Fruit fly (Drosophila melanogaster): Measurements from ENCODE around the gene CG32686.

CG32686 gene

DNA sequence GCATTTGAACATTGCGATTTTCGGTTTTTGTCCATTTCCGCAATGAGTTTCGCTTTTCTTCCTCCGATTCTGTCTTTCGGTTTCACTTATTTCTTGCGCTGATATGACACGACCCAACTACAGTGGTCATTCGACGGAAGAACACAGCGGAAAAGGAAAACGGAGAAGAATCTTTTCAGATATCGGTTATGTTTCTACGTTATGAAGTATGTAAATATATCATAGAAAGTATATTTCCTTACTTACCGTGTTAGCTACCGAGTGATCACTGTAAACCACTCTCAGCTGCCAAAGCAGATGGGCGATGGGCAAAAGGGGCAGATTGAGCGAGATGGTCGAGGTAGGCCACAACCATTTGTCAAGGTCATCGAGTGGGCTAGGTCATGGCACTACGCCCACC is 12.6 kb upstream of the CG32686 start (continued):
- TF ChIP-seq CG11902 (GFP tag; optimal IDR thresholded peaks at IDR 0.05) (peak; percentile 51), Smox (GFP tag; optimal IDR thresholded peaks at IDR 0.05) (peak; percentile 48), eg (GFP tag; IDR thresholded peaks at IDR 0.05) (peak; percentile 67; the same call in 2 of the 3 replicates), fd85E (GFP tag; optimal IDR thresholded peaks at IDR 0.05) (no peak), CG32006 (GFP tag; optimal IDR thresholded peaks at IDR 0.05) (peak; percentile 50), OdsH (GFP tag; optimal IDR thresholded peaks at IDR 0.05) (peak; percentile 49), svp (GFP tag) (peak; percentile 84), vri (GFP tag; optimal IDR thresholded peaks at IDR 0.05) (peak; percentile 23), Lpt (GFP tag; optimal IDR thresholded peaks at IDR 0.05) (no peak), esn (GFP tag; optimal IDR thresholded peaks at IDR 0.05) (peak; percentile 39), CG6854 (GFP tag; optimal IDR thresholded peaks at IDR 0.05) (no peak), cyc (GFP tag; optimal IDR thresholded peaks at IDR 0.05) (peak; percentile 71), salr (GFP tag; optimal IDR thresholded peaks at IDR 0.05) (no peak), CG1621 (tag; optimal IDR thresholded peaks at IDR 0.05) (no peak), lz (GFP tag; optimal IDR thresholded peaks at IDR 0.05) (peak; percentile 48), Eip93F (GFP tag; optimal IDR thresholded peaks at IDR 0.05) (no peak), Ets21C (GFP tag; optimal IDR thresholded peaks at IDR 0.05) (peak; percentile 47), Sox102F (GFP tag; optimal IDR thresholded peaks at IDR 0.05) (peak; percentile 58), Ets96B (tag; optimal IDR thresholded peaks at IDR 0.05) (peak; percentile 19), CG3032 (tag; optimal IDR thresholded peaks at IDR 0.05) (no peak), CG7368 (GFP tag; optimal IDR thresholded peaks at IDR 0.05) (peak; percentile 23), net (GFP tag; optimal IDR thresholded peaks at IDR 0.05) (peak; percentile 25), CG11762 (GFP tag; optimal IDR thresholded peaks at IDR 0.05; ENCODE audit: insufficient read depth) (no peak), CG8632 (GFP tag; optimal IDR thresholded peaks at IDR 0.05) (no peak), CG6808 (GFP tag; optimal IDR thresholded peaks at IDR 0.05) (no peak), dac (GFP tag; optimal IDR thresholded peaks at IDR 0.05) (no peak), Sox14 (GFP tag; optimal IDR thresholded peaks at IDR 0.05) (peak; percentile 41), CG10631 (GFP tag; optimal IDR thresholded peaks at IDR 0.05) (peak; percentile 39), topi (GFP tag; optimal IDR thresholded peaks at IDR 0.05) (peak; percentile 62), CG9139 (GFP tag; optimal IDR thresholded peaks at IDR 0.05) (no peak), spab (GFP tag; optimal IDR thresholded peaks at IDR 0.05) (no peak), fkh (GFP tag; optimal IDR thresholded peaks at IDR 0.05) (no peak)

DNA sequence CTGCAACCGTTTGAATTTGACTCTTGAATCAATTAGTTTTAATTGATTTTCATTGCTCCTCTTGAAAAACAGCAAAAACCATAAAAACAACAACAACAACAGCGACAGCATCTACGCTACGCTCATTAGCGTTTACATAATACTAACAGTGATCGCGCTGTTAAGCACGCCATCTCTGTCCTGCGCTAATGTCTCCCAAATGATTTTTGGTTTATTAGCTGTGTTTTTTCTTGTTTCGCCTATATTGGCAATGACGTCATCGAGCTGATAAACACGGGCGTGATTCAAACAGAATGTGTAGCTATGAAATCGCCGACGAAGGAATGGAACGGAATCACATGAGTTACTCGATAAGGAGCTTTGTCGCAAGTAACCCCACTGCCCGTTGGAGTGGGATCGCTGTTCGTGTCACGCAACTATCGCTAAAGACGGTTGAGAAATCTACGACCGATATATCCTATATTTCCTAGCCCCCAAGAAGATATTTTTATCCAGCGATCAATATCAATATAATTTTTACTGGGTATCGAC is 11.8 kb upstream of the CG32686 start:
- TF ChIP-seq CG15336 (GFP tag; IDR thresholded peaks at IDR 0.05), result no peak
- no peak for TF ChIP-seq salr (GFP tag; optimal IDR thresholded peaks at IDR 0.05)
- TF ChIP-seq vri (GFP tag; optimal IDR thresholded peaks at IDR 0.05), result peak; percentile 62
- TF ChIP-seq CG8632 (GFP tag; optimal IDR thresholded peaks at IDR 0.05), result no peak
- no peak for TF ChIP-seq Smox (GFP tag; optimal IDR thresholded peaks at IDR 0.05)
- no peak for TF ChIP-seq CG16779 (tag; optimal IDR thresholded peaks at IDR 0.05)
- peak; percentile 86 for TF ChIP-seq svp (GFP tag)

DNA sequence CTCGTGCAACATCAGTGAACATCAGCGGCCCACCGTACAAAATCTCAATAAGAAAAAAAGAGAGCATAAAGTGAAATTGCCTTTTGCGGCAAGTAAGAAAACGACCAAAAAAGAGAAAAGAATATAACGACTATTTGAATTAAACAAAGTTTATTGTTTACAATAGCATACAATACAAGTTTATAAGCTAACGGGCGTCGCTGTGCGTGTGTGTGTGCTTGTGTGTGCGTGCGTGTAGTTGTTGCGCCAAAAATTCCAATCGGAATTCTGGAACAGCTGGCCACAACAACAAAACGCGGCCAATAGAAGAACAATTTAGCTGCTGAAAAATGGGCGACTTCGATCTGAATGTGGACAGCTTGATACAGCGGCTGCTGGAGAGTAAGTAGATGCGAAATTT is 11.1 kb upstream of the CG32686 start:
- TF ChIP-seq CG31627 (GFP tag; optimal IDR thresholded peaks at IDR 0.05) (no peak), Met (GFP tag; optimal IDR thresholded peaks at IDR 0.05) (no peak), ss (GFP tag; optimal IDR thresholded peaks at IDR 0.05) (no peak), CG6808 (GFP tag; optimal IDR thresholded peaks at IDR 0.05) (no peak), Lpt (GFP tag; optimal IDR thresholded peaks at IDR 0.05) (no peak)

DNA sequence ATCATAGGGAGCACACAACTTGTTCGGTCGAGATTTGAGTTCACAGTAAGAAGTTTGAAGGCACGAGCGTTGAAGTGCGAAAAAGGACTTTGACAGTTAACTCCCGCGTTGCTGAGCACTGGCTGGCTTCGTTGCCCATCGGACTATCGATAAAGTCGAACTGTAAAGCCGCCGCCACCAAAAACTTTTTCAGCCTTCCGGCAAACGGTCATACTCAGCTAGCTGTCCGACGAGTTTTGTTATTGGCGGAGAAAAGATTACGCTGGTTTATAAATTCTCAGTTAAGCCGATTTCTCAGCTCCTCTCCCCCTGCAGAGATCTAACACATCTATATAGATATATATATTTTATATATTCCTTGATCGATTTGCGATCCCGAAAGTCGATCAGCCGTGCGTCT is 10.6 kb upstream of the CG32686 start, which contains the start of the genes Psf3 and flw:
Gene Psf3, minus strand, starts transcription at position 105 of the 400 bp plus-strand sequence.
Gene flw, plus strand, starts transcription at position 204 of the 400 bp plus-strand sequence.
- TF ChIP-seq esn (GFP tag; optimal IDR thresholded peaks at IDR 0.05), result peak; percentile 13
- TF ChIP-seq Met (GFP tag; optimal IDR thresholded peaks at IDR 0.05), result no peak
- TF ChIP-seq CG6808 (GFP tag; optimal IDR thresholded peaks at IDR 0.05), result peak; percentile 6
- peak; percentile 2 for TF ChIP-seq Eip93F (GFP tag; optimal IDR thresholded peaks at IDR 0.05)
- peak; percentile 4 for TF ChIP-seq CG31627 (GFP tag; optimal IDR thresholded peaks at IDR 0.05)
- TF ChIP-seq achi (GFP tag; optimal IDR thresholded peaks at IDR 0.05), result peak; percentile 98
- TF ChIP-seq Ets96B (tag; optimal IDR thresholded peaks at IDR 0.05), result no peak
- TF ChIP-seq CG34406 (GFP tag; optimal IDR thresholded peaks at IDR 0.05), result peak; percentile 14
- TF ChIP-seq eg (GFP tag; IDR thresholded peaks at IDR 0.05), result 0 out of 3 replicates have a peak, but pooled peaks have one; percentile 18
- TF ChIP-seq CG6854 (GFP tag; optimal IDR thresholded peaks at IDR 0.05), result peak; percentile 25
- peak; percentile 64 for TF ChIP-seq Eip78C (GFP tag)
